Fruit fly (Drosophila melanogaster): Measurements from ENCODE around the gene CG13877.

Gene CG13877

dm6 chr3L:223019-223902 is 5.4 kb downstream of the CG13877 start, which contains the start of the genes pyx and CG33229 (continued):
- TF ChIP-seq pnt (GFP tag; optimal IDR thresholded peaks at IDR 0.05) (peak; percentile 67), YL-1 (GFP tag; optimal IDR thresholded peaks at IDR 0.05) (no peak), Elba2 (GFP tag; optimal IDR thresholded peaks at IDR 0.05) (no peak), CG11398 (GFP tag; optimal IDR thresholded peaks at IDR 0.05) (no peak), CG16863 (GFP tag; optimal IDR thresholded peaks at IDR 0.05) (peak; percentile 70), stwl (tag; optimal IDR thresholded peaks at IDR 0.05) (peak; percentile 2), NFAT (GFP tag; IDR thresholded peaks at IDR 0.05) (peak; percentile 89), Deaf1 (tag; optimal IDR thresholded peaks at IDR 0.05) (peak; percentile 40), CG12299 (tag; optimal IDR thresholded peaks at IDR 0.05) (peak; percentile 35), ase (GFP tag; IDR thresholded peaks at IDR 0.05) (peak; percentile 71), CG5953 (GFP tag; IDR thresholded peaks at IDR 0.05) (peak; percentile 69), CG2202 (tag; optimal IDR thresholded peaks at IDR 0.05) (peak; percentile 12), CG31365 (tag; optimal IDR thresholded peaks at IDR 0.05) (peak; percentile 17), hth (optimal IDR thresholded peaks at IDR 0.05) (no peak), CG12219 (GFP tag; optimal IDR thresholded peaks at IDR 0.05) (peak; percentile 61), pros (GFP tag; optimal IDR thresholded peaks at IDR 0.05) (no peak), Sry-β (GFP tag; optimal IDR thresholded peaks at IDR 0.05) (no peak), bbx (GFP tag; IDR thresholded peaks at IDR 0.05; ENCODE audit: partially characterized antibody) (no peak), NC2β (GFP tag; optimal IDR thresholded peaks at IDR 0.05) (peak; percentile 53), vfl (GFP tag; optimal IDR thresholded peaks at IDR 0.05) (peak; percentile 85), HLH4C (GFP tag; IDR thresholded peaks at IDR 0.05; ENCODE audit: partially characterized antibody) (0 out of 3 replicates have a peak, but pooled peaks have one; percentile 46), CG4707 (GFP tag; optimal IDR thresholded peaks at IDR 0.05) (no peak), otp (GFP tag; IDR thresholded peaks at IDR 0.05) (no peak), trem (tag; optimal IDR thresholded peaks at IDR 0.05) (peak; percentile 33), GATAe (GFP tag; conservative IDR thresholded peaks at IDR 0.05) (no peak), CG11723 (GFP tag; optimal IDR thresholded peaks at IDR 0.05) (peak; percentile 62), oc (tag; optimal IDR thresholded peaks at IDR 0.05) (peak; percentile 72), CG6175 (GFP tag; IDR thresholded peaks at IDR 0.05) (peak; percentile 61; the same call in 1 of the 3 replicates), sug (tag; optimal IDR thresholded peaks at IDR 0.05) (peak; percentile 92), ato (GFP tag; IDR thresholded peaks at IDR 0.05; ENCODE audit: partially characterized antibody) (no peak)

DNA sequence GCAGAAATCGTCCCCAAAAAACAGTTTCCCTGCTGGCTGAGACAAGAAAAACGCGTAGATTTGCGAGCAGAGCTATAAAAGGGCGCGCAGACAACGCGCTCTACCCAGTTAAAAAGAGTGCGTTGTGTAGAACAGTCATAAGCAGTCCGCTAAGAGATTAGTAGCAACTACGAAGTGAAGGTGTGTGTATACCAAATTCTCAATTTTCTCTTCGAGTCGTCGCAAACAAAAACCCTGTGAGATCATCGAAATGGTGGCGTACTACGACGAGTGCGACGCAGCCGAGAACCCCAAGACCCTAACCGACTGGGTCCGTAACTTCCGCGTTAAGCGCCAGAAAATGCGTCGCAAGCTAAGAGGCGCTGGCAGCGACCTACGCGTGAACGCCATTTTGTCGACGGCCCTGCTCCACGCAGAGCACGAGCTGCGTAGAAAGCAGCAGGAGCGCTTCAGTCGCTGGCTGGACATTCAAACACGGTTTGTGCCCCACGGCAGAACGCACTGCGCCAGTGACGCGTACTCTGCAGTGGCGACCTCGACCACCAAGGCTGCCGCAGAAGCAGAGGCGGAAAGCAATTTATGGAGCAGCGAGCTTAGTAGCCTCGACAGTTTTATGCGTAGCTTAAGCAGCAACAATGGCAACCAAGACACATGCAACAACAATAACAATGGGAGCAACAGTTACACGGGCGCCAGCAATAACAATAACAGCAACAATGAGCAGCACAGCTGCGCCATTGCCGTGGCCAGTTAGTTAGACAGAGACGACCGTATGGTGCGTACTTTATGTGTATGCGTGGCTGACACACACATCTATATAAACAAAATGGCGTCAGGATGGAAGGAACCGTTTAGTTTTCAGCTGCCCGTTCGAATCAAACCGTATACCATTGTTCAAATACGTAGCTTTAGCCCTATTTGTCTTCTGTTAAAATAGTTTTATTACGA is 6.4 kb downstream of the CG13877 start:
- TF ChIP-seq slbo (GFP tag; IDR thresholded peaks at IDR 0.05) (peak; percentile 23; the same call in 1 of the 2 replicates), Mad (GFP tag; optimal IDR thresholded peaks at IDR 0.05) (no peak), bcd (GFP tag; optimal IDR thresholded peaks at IDR 0.05) (no peak), CG12659 (GFP tag; optimal IDR thresholded peaks at IDR 0.05) (peak; percentile 20), CG8290 (GFP tag; optimal IDR thresholded peaks at IDR 0.05) (no peak), CG8290 (tag; optimal IDR thresholded peaks at IDR 0.05) (peak in 1 of 2 experiments; percentile 83), CG1024 (GFP tag; IDR thresholded peaks at IDR 0.05) (peak; percentile 6; the same call in 1 of the 2 replicates), grn (GFP tag; optimal IDR thresholded peaks at IDR 0.05) (no peak), CG11456 (GFP tag; IDR thresholded peaks at IDR 0.05) (peak; percentile 57; the same call in 2 of the 3 replicates), Bgb (GFP tag; IDR thresholded peaks at IDR 0.05; ENCODE audit: partially characterized antibody) (peak; percentile 65), pfk (GFP tag; optimal IDR thresholded peaks at IDR 0.05) (peak; percentile 33), dpn (GFP tag; optimal IDR thresholded peaks at IDR 0.05) (no peak), CG17568 (GFP tag; optimal IDR thresholded peaks at IDR 0.05) (no peak), Dfd (GFP tag; optimal IDR thresholded peaks at IDR 0.05) (no peak), onecut (GFP tag; IDR thresholded peaks at IDR 0.05) (peak; percentile 3; the same call in 1 of the 2 replicates), fd102C (GFP tag; optimal IDR thresholded peaks at IDR 0.05) (no peak), CkIIα-i1 (GFP tag; IDR thresholded peaks at IDR 0.05) (no peak), bbx (GFP tag; IDR thresholded peaks at IDR 0.05; ENCODE audit: partially characterized antibody) (peak; percentile 64)
